Fruit fly (Drosophila melanogaster): Measurements from ENCODE around the gene CG46434.

DNA sequence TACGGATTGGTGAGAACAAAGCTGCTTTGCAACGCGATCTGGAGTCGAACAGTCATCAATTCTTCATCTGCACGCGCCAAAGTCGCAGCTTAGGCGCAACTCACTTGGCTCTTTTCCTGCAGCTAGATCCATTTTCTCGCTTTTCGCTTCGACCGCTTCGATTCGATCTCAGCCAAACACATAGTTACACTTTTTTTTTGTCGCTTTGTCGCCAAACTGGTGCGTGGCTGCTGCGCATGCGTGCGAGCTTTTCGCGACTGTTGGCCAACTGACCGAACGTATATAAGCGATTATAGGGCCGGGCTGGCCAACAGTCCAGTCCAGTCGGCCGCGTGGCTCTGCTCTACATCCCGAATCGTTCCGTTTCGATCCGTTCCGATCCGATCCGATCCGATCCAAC lies 11.6 kb downstream of the CG46434 start, which contains the start of gene Cpr76Bd:
- TF ChIP-seq ttk (optimal IDR thresholded peaks at IDR 0.05) (no peak), psq (optimal IDR thresholded peaks at IDR 0.05) (no peak), h (optimal IDR thresholded peaks at IDR 0.05) (no peak), Sin3A (optimal IDR thresholded peaks at IDR 0.05) (no peak), insv (optimal IDR thresholded peaks at IDR 0.05) (no peak)
